Worm (Caenorhabditis elegans): ENCODE data around the gene T05A8.3.

- TF ChIP-seq ets-7 (tag; optimal IDR thresholded peaks at IDR 0.05), result no peak
- no peak for TF ChIP-seq ama-1 (optimal IDR thresholded peaks at IDR 0.05)
- no peak for TF ChIP-seq tbx-11 (GFP tag; IDR thresholded peaks at IDR 0.05)
- TF ChIP-seq flt-1 (GFP tag; IDR thresholded peaks at IDR 0.05), result no peak
- no peak for TF ChIP-seq ceh-13 (GFP tag; optimal IDR thresholded peaks at IDR 0.05)
- no peak for TF ChIP-seq scrt-1 (GFP tag; IDR thresholded peaks at IDR 0.05)
- no peak for TF ChIP-seq hnd-1 (tag; optimal IDR thresholded peaks at IDR 0.05)
Measured at ce11 chrII:2757954-2758353, 40.7 kb upstream of the T05A8.3 start, which contains the start of gene F29A7.8.
